Fruit fly (Drosophila melanogaster): ENCODE results near the gene dnt.

The dnt gene

DNA sequence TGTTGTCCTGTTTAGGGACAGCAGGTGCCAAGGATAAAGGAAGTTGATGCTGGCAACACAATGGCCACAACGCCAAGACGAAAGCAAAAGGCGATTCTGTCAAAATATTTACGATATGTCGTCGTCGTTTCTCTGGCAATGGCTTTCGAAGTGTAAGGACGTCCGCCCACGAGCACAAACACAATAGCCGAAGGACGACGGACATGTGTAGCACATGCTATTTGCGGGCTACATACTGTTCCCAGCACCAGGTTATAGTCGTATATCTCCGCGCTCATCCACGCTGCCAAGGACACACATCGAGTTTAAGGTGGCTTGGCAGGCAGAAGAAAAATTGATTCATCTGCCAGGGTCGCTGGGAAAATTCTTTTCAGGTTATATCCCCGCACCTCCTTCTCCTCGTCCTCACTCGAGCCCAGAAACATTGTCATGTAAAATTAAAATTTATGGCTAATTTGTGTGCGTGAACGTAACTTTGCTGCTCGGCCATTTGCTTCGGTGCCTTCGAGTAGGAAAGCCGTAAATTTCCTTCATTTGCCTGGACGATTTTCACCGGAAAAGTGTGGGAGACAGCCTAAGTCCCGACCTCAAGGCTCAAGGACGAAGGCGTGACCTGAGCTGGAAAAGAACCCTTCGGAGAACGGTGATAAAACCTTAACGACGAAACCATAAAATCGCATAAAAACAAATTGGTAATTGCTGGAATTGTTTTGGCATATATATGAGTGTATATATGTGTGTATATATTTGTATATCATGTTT, 24.9 kb downstream of the dnt start (continued):
- no peak for TF ChIP-seq CG3407 (GFP tag; optimal IDR thresholded peaks at IDR 0.05)
- peak; percentile 68; the same call in 1 of the 2 replicates for TF ChIP-seq crol (GFP tag; IDR thresholded peaks at IDR 0.05)
- TF ChIP-seq CG7271 (tag; optimal IDR thresholded peaks at IDR 0.05), result peak; percentile 43
- no peak for TF ChIP-seq CG17829 (tag; optimal IDR thresholded peaks at IDR 0.05)
- no peak for TF ChIP-seq Sox102F (GFP tag; optimal IDR thresholded peaks at IDR 0.05)
- TF ChIP-seq CG18262 (tag; optimal IDR thresholded peaks at IDR 0.05), result no peak
- no peak for TF ChIP-seq Nf-YC (tag; optimal IDR thresholded peaks at IDR 0.05)
- no peak for TF ChIP-seq Dref (GFP tag; IDR thresholded peaks at IDR 0.05)
- no peak for TF ChIP-seq nau (GFP tag; optimal IDR thresholded peaks at IDR 0.05)
- no peak for TF ChIP-seq Xrp1 (GFP tag; IDR thresholded peaks at IDR 0.05)
- TF ChIP-seq NC2β (GFP tag; optimal IDR thresholded peaks at IDR 0.05), result no peak
- no peak for TF ChIP-seq Fer3 (tag; optimal IDR thresholded peaks at IDR 0.05)
- no peak for TF ChIP-seq CG4282 (GFP tag; optimal IDR thresholded peaks at IDR 0.05)
- TF ChIP-seq HLHmδ (GFP tag; optimal IDR thresholded peaks at IDR 0.05), result no peak
- no peak for TF ChIP-seq Max (GFP tag; optimal IDR thresholded peaks at IDR 0.05)
- no peak for TF ChIP-seq fu2 (GFP tag; optimal IDR thresholded peaks at IDR 0.05)
- TF ChIP-seq CG11093 (GFP tag; IDR thresholded peaks at IDR 0.05), result no peak
- peak in 1 of 2 experiments; percentile 95 for TF ChIP-seq tll (GFP tag; optimal IDR thresholded peaks at IDR 0.05)
- peak; percentile 94 for TF ChIP-seq twi (tag; optimal IDR thresholded peaks at IDR 0.05)
- TF ChIP-seq CG8478 (optimal IDR thresholded peaks at IDR 0.05), result no peak
- no peak for TF ChIP-seq CG6654 (GFP tag; optimal IDR thresholded peaks at IDR 0.05)

DNA sequence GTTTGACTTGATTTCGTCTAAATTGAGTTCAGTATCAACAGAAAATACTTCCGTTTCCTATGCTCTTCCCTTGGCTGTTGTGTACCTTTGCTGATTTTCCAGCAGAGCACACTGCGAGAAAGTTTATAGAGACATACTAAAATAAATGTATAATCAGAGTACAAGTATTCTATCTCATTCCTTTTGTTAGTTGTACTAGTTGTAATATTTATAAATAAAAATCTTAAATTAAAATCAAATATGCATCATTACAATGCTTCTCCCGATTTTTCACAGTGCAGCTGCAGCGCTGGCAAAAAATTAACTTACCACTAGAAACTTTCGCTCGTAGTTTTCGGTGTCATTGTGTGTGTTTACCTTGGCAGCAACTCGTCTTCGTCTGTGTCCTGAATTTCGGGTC, 28.0 kb downstream of the dnt start:
- peak; percentile 70 for TF ChIP-seq CG7556 (GFP tag; optimal IDR thresholded peaks at IDR 0.05)
- no peak for TF ChIP-seq Dp (GFP tag; optimal IDR thresholded peaks at IDR 0.05)
- TF ChIP-seq Hsf (GFP tag; optimal IDR thresholded peaks at IDR 0.05), result peak; percentile 69
- no peak for TF ChIP-seq Dek (tag; optimal IDR thresholded peaks at IDR 0.05)
- TF ChIP-seq gcm (GFP tag; optimal IDR thresholded peaks at IDR 0.05), result peak; percentile 18
- no peak for TF ChIP-seq tll (GFP tag; optimal IDR thresholded peaks at IDR 0.05)
- TF ChIP-seq CG9609 (GFP tag; optimal IDR thresholded peaks at IDR 0.05), result peak; percentile 11
- no peak for TF ChIP-seq repo (GFP tag; optimal IDR thresholded peaks at IDR 0.05)
- TF ChIP-seq CG11695 (GFP tag; IDR thresholded peaks at IDR 0.05), result 0 out of 3 replicates have a peak, but pooled peaks have one; percentile 46
- TF ChIP-seq Adf1 (GFP tag; IDR thresholded peaks at IDR 0.05), result no peak
- peak; percentile 88 for TF ChIP-seq sens (GFP tag)
- no peak for TF ChIP-seq HLHmδ (GFP tag; optimal IDR thresholded peaks at IDR 0.05)
- TF ChIP-seq Hr78 (GFP tag; optimal IDR thresholded peaks at IDR 0.05), result no peak
- peak; percentile 67 for TF ChIP-seq lab (GFP tag; optimal IDR thresholded peaks at IDR 0.05)
- TF ChIP-seq CG7928 (GFP tag; optimal IDR thresholded peaks at IDR 0.05), result no peak
- peak; percentile 82 for TF ChIP-seq Xrp1 (GFP tag; IDR thresholded peaks at IDR 0.05)
- peak; percentile 13 for TF ChIP-seq pho (GFP tag; optimal IDR thresholded peaks at IDR 0.05)
- peak; percentile 29 for TF ChIP-seq Bteb2 (GFP tag; optimal IDR thresholded peaks at IDR 0.05)
- TF ChIP-seq pan (optimal IDR thresholded peaks at IDR 0.05), result no peak
- peak in 1 of 2 experiments; percentile 60 for TF ChIP-seq pan (GFP tag; optimal IDR thresholded peaks at IDR 0.05 in 1 of 2, IDR thresholded peaks at IDR 0.05 in 1 of 2)
- TF ChIP-seq CG6854 (GFP tag; optimal IDR thresholded peaks at IDR 0.05), result peak; percentile 46
- no peak for TF ChIP-seq Jarid2 (GFP tag; optimal IDR thresholded peaks at IDR 0.05)
- peak; percentile 10 for TF ChIP-seq CG6765 (GFP tag; optimal IDR thresholded peaks at IDR 0.05)
- TF ChIP-seq Dip2 (GFP tag; IDR thresholded peaks at IDR 0.05), result no peak
- TF ChIP-seq Ets97D (GFP tag; optimal IDR thresholded peaks at IDR 0.05), result peak; percentile 19
- TF ChIP-seq Ada2b (GFP tag; IDR thresholded peaks at IDR 0.05), result no peak
- TF ChIP-seq CG1603 (tag; optimal IDR thresholded peaks at IDR 0.05), result peak; percentile 34
- TF ChIP-seq gce (GFP tag; IDR thresholded peaks at IDR 0.05), result no peak
- no peak for TF ChIP-seq vnd (GFP tag; IDR thresholded peaks at IDR 0.05; ENCODE audit: partially characterized antibody)
- peak; percentile 14 for TF ChIP-seq CG18476 (GFP tag; optimal IDR thresholded peaks at IDR 0.05)
- no peak for TF ChIP-seq CG3995 (GFP tag; optimal IDR thresholded peaks at IDR 0.05)
- TF ChIP-seq CG11398 (GFP tag; optimal IDR thresholded peaks at IDR 0.05), result no peak

Data from whole organism, embryonic.